Worm (Caenorhabditis elegans) whole organism, L3 larva: ENCODE data around the gene R05F9.9.

ENCODE experiments used
- R02D3.7 ChIP-seq: fragments of 150-350 bp; optimal IDR thresholded peaks from 2 replicates; lab custom pipeline; 2014; ENCODE audit warnings: missing biosample characterization, missing genetic modification characterization
- ZK546.5 ChIP-seq: sonication (generic microtip); optimal IDR thresholded peaks from 2 replicates; lab custom pipeline; 2017; ENCODE audit warnings: missing biosample characterization, missing genetic modification characterization
- aly-2 ChIP-seq: fragments of 150-350 bp; optimal IDR thresholded peaks from 2 replicates; lab custom pipeline; 2014; ENCODE audit warnings: missing biosample characterization, missing genetic modification characterization
- ama-1 ChIP-seq: fragments of 150-350 bp; optimal IDR thresholded peaks from 2 replicates; lab custom pipeline; 2018
- ceh-28 ChIP-seq: fragments of 150-350 bp; optimal IDR thresholded peaks from 2 replicates; lab custom pipeline; 2014; ENCODE audit warnings: missing biosample characterization, missing genetic modification reagents, missing genetic modification characterization
- ceh-82 ChIP-seq: fragments of 150-350 bp; optimal IDR thresholded peaks from 2 replicates; lab custom pipeline; 2014; ENCODE audit warnings: missing biosample characterization, missing genetic modification characterization
- ceh-9 ChIP-seq: sonication (generic microtip); optimal IDR thresholded peaks from 2 replicates; lab custom pipeline; 2018; ENCODE audit warnings: missing biosample characterization, missing genetic modification characterization
- daf-12 ChIP-seq: fragments of 150-350 bp; optimal IDR thresholded peaks from 2 replicates; lab custom pipeline; 2014; ENCODE audit warnings: missing biosample characterization, missing genetic modification reagents, missing genetic modification characterization
- egl-27 ChIP-seq: sonication (generic microtip); optimal IDR thresholded peaks from 4 replicates; lab custom pipeline; 2017; ENCODE audit warnings: missing biosample characterization, missing genetic modification reagents, missing genetic modification characterization
- egl-5 ChIP-seq: fragments of 150-350 bp; optimal IDR thresholded peaks from 2 replicates; lab custom pipeline; 2017; ENCODE audit warnings: missing biosample characterization, missing genetic modification reagents, missing genetic modification characterization, inconsistent platforms
- elt-1 ChIP-seq: fragments of 150-350 bp; optimal IDR thresholded peaks from 2 replicates; lab custom pipeline; 2014; ENCODE audit warnings: missing biosample characterization, missing genetic modification characterization
- elt-2 ChIP-seq: sonication (generic microtip); optimal IDR thresholded peaks from 2 replicates; lab custom pipeline; 2016; ENCODE audit warnings: missing genetic modification reagents, mild to moderate bottlenecking, missing genetic modification characterization, missing compliant biosample characterization
- elt-3 ChIP-seq, 3 experiments: fragments of 150-350 bp in 1 of 3; sonication (generic microtip) in 2 of 3; optimal IDR thresholded peaks; 2 replicates in 2 of 3; 4 replicates in 1 of 3; lab custom pipeline; 2014 to 2017; ENCODE audit warnings: missing biosample characterization in 3 of 3, missing genetic modification characterization in 3 of 3
- eor-1 ChIP-seq, 2 experiments: fragments of 150-350 bp; optimal IDR thresholded peaks; 2 replicates each; lab custom pipeline; 2014 to 2018; ENCODE audit warnings: missing biosample characterization in 2 of 2, missing genetic modification characterization in 2 of 2
- fkh-2 ChIP-seq: fragments of 150-350 bp; optimal IDR thresholded peaks from 2 replicates; lab custom pipeline; 2014; ENCODE audit warnings: missing biosample characterization, missing genetic modification reagents, missing genetic modification characterization
- fos-1 ChIP-seq: fragments of 150-350 bp; optimal IDR thresholded peaks from 2 replicates; lab custom pipeline; 2014; ENCODE audit warnings: missing biosample characterization, missing genetic modification characterization
- hmg-11 ChIP-seq: sonication (generic microtip); optimal IDR thresholded peaks from 2 replicates; lab custom pipeline; 2016; ENCODE audit warnings: missing genetic modification characterization, missing compliant biosample characterization
- jun-1 ChIP-seq: fragments of 150-350 bp; optimal IDR thresholded peaks from 2 replicates; lab custom pipeline; 2014; ENCODE audit warnings: missing biosample characterization, missing genetic modification reagents, missing genetic modification characterization
- lin-15B ChIP-seq: fragments of 150-350 bp; optimal IDR thresholded peaks from 2 replicates; lab custom pipeline; 2014; ENCODE audit warnings: missing biosample characterization, missing genetic modification characterization
- lsy-12 ChIP-seq: sonication (generic microtip); optimal IDR thresholded peaks from 2 replicates; lab custom pipeline; 2016; ENCODE audit warnings: mild to moderate bottlenecking, missing genetic modification characterization, missing compliant biosample characterization
- mdl-1 ChIP-seq: fragments of 150-350 bp; optimal IDR thresholded peaks from 2 replicates; lab custom pipeline; 2014; ENCODE audit warnings: missing biosample characterization, missing genetic modification characterization
- mml-1 ChIP-seq: fragments of 150-350 bp; sonication (generic microtip); optimal IDR thresholded peaks from 3 replicates; lab custom pipeline; 2014; ENCODE audit warnings: missing biosample characterization, missing genetic modification characterization
- nfya-1 ChIP-seq: sonication (generic microtip); optimal IDR thresholded peaks from 2 replicates; lab custom pipeline; 2017; ENCODE audit warnings: missing genetic modification characterization, mild to moderate bottlenecking, missing compliant biosample characterization, antibody characterized with exemption, moderate library complexity; ENCODE audit not compliant: insufficient read depth
- nhr-12 ChIP-seq: fragments of 150-350 bp; optimal IDR thresholded peaks from 2 replicates; lab custom pipeline; 2014; ENCODE audit warnings: missing biosample characterization, missing genetic modification characterization
- nhr-23 ChIP-seq: fragments of 150-350 bp; optimal IDR thresholded peaks from 2 replicates; lab custom pipeline; 2014; ENCODE audit warnings: missing biosample characterization, missing genetic modification reagents, missing genetic modification characterization
- nhr-25 ChIP-seq: sonication (generic microtip); optimal IDR thresholded peaks from 2 replicates; lab custom pipeline; 2017; ENCODE audit warnings: missing biosample characterization, missing genetic modification characterization
- nhr-43 ChIP-seq: sonication (generic microtip); optimal IDR thresholded peaks from 2 replicates; lab custom pipeline; 2016; ENCODE audit warnings: mild to moderate bottlenecking, missing genetic modification characterization, missing compliant biosample characterization; ENCODE audit not compliant: poor library complexity, severe bottlenecking
- nhr-67 ChIP-seq: fragments of 150-350 bp; optimal IDR thresholded peaks from 2 replicates; lab custom pipeline; 2014; ENCODE audit warnings: missing biosample characterization, missing genetic modification characterization
- nhr-76 ChIP-seq: fragments of 150-350 bp; sonication (generic microtip); optimal IDR thresholded peaks from 5 replicates; lab custom pipeline; 2014; ENCODE audit warnings: missing biosample characterization, missing genetic modification characterization
- nhr-77 ChIP-seq: fragments of 150-350 bp; optimal IDR thresholded peaks from 2 replicates; lab custom pipeline; 2014; ENCODE audit warnings: missing biosample characterization, missing genetic modification characterization
- pha-4 ChIP-seq: fragments of 150-350 bp; optimal IDR thresholded peaks from 2 replicates; lab custom pipeline; 2014; ENCODE audit warnings: missing biosample characterization, missing genetic modification reagents, missing genetic modification characterization
- snpc-4 ChIP-seq: fragments of 150-350 bp; optimal IDR thresholded peaks from 2 replicates; lab custom pipeline; 2014; ENCODE audit warnings: missing biosample characterization, missing genetic modification characterization
- tbx-2 ChIP-seq: sonication (generic microtip); optimal IDR thresholded peaks from 2 replicates; lab custom pipeline; 2016; ENCODE audit warnings: mild to moderate bottlenecking, missing genetic modification characterization, missing compliant biosample characterization
- unc-39 ChIP-seq: sonication (generic microtip); optimal IDR thresholded peaks from 4 replicates; lab custom pipeline; 2017; ENCODE audit warnings: missing biosample characterization, missing genetic modification characterization
- unc-62 ChIP-seq: fragments of 150-350 bp; sonication (generic microtip); optimal IDR thresholded peaks from 4 replicates; lab custom pipeline; 2014; ENCODE audit warnings: missing biosample characterization, missing genetic modification reagents, missing genetic modification characterization
- zag-1 ChIP-seq: fragments of 150-350 bp; optimal IDR thresholded peaks from 2 replicates; lab custom pipeline; 2014; ENCODE audit warnings: missing biosample characterization, missing genetic modification characterization
- ztf-11 ChIP-seq: fragments of 150-350 bp; optimal IDR thresholded peaks from 2 replicates; lab custom pipeline; 2014; ENCODE audit warnings: missing biosample characterization, missing genetic modification characterization
- ztf-4 ChIP-seq: fragments of 150-350 bp; optimal IDR thresholded peaks from 2 replicates; lab custom pipeline; 2014; ENCODE audit warnings: missing biosample characterization, missing genetic modification characterization

R05F9.9 gene

ce11 chrII:4857086-4857485 is 44.8 kb downstream of the R05F9.9 start (continued):
- peak; percentile 96 for TF ChIP-seq elt-2 (tag; lab: Kevin White, UChicago)
- no peak for TF ChIP-seq snpc-4 (tag; lab: Kevin White, UChicago)
- TF ChIP-seq unc-39 (tag; lab: Kevin White, UChicago) = no peak

DNA sequence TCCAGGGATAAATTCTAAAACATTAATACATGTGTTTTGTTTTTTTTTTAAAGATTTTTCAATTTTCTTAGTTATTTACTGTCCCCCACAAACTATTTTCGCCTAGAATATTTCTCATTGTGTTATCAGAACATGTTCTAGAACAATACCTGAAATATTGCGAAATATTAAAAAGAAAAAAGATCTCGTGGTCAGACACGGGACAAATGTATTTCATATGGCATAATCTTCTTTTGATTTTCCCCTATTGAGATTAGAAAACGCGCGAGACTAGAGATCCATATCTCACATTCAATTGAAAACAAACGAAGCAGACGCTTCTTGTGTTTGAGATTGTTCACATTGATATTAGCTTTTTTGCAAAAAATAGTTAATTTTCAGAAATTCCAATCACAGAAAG is 45.8 kb downstream of the R05F9.9 start:
- TF ChIP-seq lin-15B (no peak), unc-39 (tag; lab: Kevin White, UChicago) (no peak), nhr-23 (tag; lab: Kevin White, UChicago) (peak; percentile 40), R02D3.7 (no peak), nfya-1 (tag; lab: Kevin White, UChicago) (no peak), elt-2 (tag; lab: Kevin White, UChicago) (peak; percentile 36), daf-12 (tag; lab: Kevin White, UChicago) (no peak), unc-62 (GFP tag; lab: Kevin White, UChicago) (no peak), mdl-1 (no peak), ztf-4 (no peak), ceh-28 (tag; lab: Kevin White, UChicago) (no peak), nhr-12 (tag; lab: Kevin White, UChicago) (no peak), hmg-11 (tag; lab: Kevin White, UChicago) (no peak), nhr-25 (peak; percentile 54), elt-1 (tag; lab: Kevin White, UChicago) (peak; percentile 90), nhr-43 (tag; lab: Kevin White, UChicago) (no peak), egl-27 (tag; lab: Kevin White, UChicago) (no peak), egl-5 (tag; lab: Kevin White, UChicago) (no peak), pha-4 (tag; lab: Kevin White, UChicago) (peak; percentile 1), fos-1 (tag; lab: Kevin White, UChicago) (no peak), zag-1 (tag; lab: Kevin White, UChicago) (no peak), nhr-67 (tag; lab: Kevin White, UChicago) (no peak), ama-1 (lab: Kevin White, UChicago) (no peak), ceh-82 (tag; lab: Kevin White, UChicago) (no peak), ztf-11 (no peak), mml-1 (tag; lab: Kevin White, UChicago) (no peak), jun-1 (peak; percentile 10), eor-1 (tag; optimal IDR thresholded peaks at IDR 0.05; lab: Kevin White, UChicago) (no peak)
- TF ChIP-seq, all 47 proteins: peak for 6

DNA sequence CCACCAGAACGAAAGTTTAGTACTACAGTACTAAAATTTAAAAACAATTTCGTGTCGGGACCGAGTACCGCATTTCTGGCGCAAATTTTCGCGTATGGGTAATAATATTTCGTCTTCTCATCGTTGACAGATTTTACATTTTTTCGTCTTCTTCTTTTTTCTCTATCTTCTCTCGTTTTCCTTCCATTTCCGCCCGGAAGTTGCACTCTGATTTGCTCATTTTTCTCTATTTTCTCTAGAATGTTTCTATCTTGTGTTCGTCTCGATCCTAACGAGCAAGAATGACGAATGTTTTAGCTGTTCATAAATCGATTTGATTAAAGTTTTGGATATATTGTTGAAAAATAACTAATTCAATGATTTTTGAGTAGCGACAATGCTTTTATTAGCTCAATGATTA is 46.4 kb downstream of the R05F9.9 start:
- TF ChIP-seq nfya-1 (tag; lab: Kevin White, UChicago) (peak; percentile 41), lsy-12 (tag; lab: Kevin White, UChicago) (no peak), snpc-4 (tag; lab: Kevin White, UChicago) (peak; percentile 7), lin-15B (peak; percentile 2), tbx-2 (tag; lab: Kevin White, UChicago) (no peak), elt-2 (tag; lab: Kevin White, UChicago) (no peak)
- TF ChIP-seq, all 47 proteins: peak for 3

DNA sequence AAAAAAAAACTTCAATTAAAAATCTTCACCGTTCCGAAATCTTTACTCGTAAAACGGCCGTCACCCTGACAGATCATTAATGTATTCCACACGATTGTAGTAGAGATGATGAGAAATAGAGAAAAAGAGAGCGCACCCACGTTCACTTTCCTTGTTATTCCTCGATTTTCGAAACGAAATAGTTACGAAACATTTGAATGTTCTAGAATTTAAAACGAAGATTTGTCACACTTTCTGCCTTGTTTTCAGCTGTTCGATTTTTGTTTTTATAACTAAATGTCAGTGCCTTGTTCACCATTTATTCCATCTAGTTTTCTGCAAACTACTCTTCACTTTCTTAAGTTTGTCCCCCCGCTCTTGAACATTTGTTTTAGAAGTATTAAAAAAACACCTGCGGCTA is 47.1 kb downstream of the R05F9.9 start:
- TF ChIP-seq elt-3 (tag; optimal IDR thresholded peaks at IDR 0.05; lab: Kevin White, UChicago) (no peak), ceh-28 (tag; lab: Kevin White, UChicago) (no peak), nhr-76 (tag; lab: Kevin White, UChicago) (no peak), unc-39 (tag; lab: Kevin White, UChicago) (no peak), unc-62 (GFP tag; lab: Kevin White, UChicago) (no peak), nhr-43 (tag; lab: Kevin White, UChicago) (no peak), ceh-9 (tag; lab: Kevin White, UChicago) (no peak), ZK546.5 (no peak), fkh-2 (tag; lab: Kevin White, UChicago) (no peak), egl-5 (tag; lab: Kevin White, UChicago) (no peak), nhr-67 (tag; lab: Kevin White, UChicago) (no peak), nhr-12 (tag; lab: Kevin White, UChicago) (no peak), ztf-4 (no peak), nhr-77 (tag; lab: Kevin White, UChicago) (no peak), aly-2 (tag; lab: Kevin White, UChicago) (no peak), mdl-1 (no peak), nhr-23 (tag; lab: Kevin White, UChicago) (no peak), ztf-11 (no peak)
